Worm (Caenorhabditis elegans) whole organism, mixed stage, embryonic: ENCODE data around the gene F41C3.7.

Source experiments
- blmp-1 ChIP-seq: fragments of 150-350 bp; optimal IDR thresholded peaks from 2 replicates; lab custom pipeline; 2014; ENCODE audit warnings: missing biosample characterization, missing genetic modification characterization
- ham-2 ChIP-seq: fragments of 200-800 bp; sonication (Bioruptor generic); optimal IDR thresholded peaks from 2 replicates; lab custom pipeline; 2018; ENCODE audit warnings: mild to moderate bottlenecking, missing genetic modification characterization, missing compliant biosample characterization
- mep-1 ChIP-seq: fragments of 150-350 bp; optimal IDR thresholded peaks from 2 replicates; lab custom pipeline; 2017; ENCODE audit warnings: missing biosample characterization, missing genetic modification reagents, missing genetic modification characterization, inconsistent platforms
- nhr-237 ChIP-seq: fragments of 150-350 bp; optimal IDR thresholded peaks from 2 replicates; lab custom pipeline; 2014; ENCODE audit warnings: missing biosample characterization, missing genetic modification characterization
- nhr-76 ChIP-seq: sonication (generic microtip); optimal IDR thresholded peaks from 2 replicates; lab custom pipeline; 2017; ENCODE audit warnings: missing biosample characterization, missing genetic modification characterization
- snpc-4 ChIP-seq: fragments of 150-350 bp; optimal IDR thresholded peaks from 2 replicates; lab custom pipeline; 2014; ENCODE audit warnings: missing biosample characterization, missing genetic modification characterization
- unc-39 ChIP-seq: fragments of 150-350 bp; optimal IDR thresholded peaks from 2 replicates; lab custom pipeline; 2014; ENCODE audit warnings: missing biosample characterization, missing genetic modification characterization
- ztf-11 ChIP-seq: fragments of 150-350 bp; optimal IDR thresholded peaks from 2 replicates; lab custom pipeline; 2014; ENCODE audit warnings: missing biosample characterization, missing genetic modification characterization

DNA sequence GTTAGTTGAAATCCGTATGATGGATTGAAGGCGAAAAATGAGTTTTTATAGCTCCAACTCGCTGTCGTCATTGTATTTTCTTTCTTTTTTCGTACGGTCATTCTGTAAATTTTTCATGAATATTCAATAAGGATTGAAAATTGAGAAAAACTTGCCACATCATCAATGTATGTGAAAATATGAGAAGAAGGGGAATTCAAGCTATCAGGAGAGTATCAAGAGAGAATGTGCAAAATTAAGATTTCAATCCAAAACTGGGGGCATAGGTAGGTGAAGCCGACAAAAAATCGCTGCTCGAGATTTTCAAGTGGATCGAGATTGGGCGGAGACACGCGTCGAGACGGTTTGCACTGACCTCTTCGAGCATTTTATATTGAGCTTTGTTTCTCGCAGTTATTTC, 54.6 kb downstream of the F41C3.7 start, which contains the start of gene nep-12:
- TF ChIP-seq mep-1 (tag; lab: Kevin White, UChicago) (no peak), nhr-237 (tag; lab: Kevin White, UChicago) (no peak), nhr-76 (tag; lab: Kevin White, UChicago) (no peak), unc-39 (tag; lab: Kevin White, UChicago) (no peak), ham-2 (GFP tag; lab: Kevin White, UChicago) (no peak), ztf-11 (tag; lab: Kevin White, UChicago) (no peak), snpc-4 (tag; lab: Kevin White, UChicago) (no peak), blmp-1 (tag; lab: Kevin White, UChicago) (no peak)
